Fruit fly (Drosophila melanogaster): Measurements from ENCODE around the gene inaE.
A peak's percentile ranks its signal among the peaks of the same experiment; 100 is the strongest.

- TF ChIP-seq Hr96 (GFP tag; optimal IDR thresholded peaks at IDR 0.05) (no peak), toe (GFP tag; optimal IDR thresholded peaks at IDR 0.05) (peak; percentile 66), CG7101 (tag; optimal IDR thresholded peaks at IDR 0.05) (peak; percentile 81), Crg-1 (GFP tag; optimal IDR thresholded peaks at IDR 0.05) (peak; percentile 19), CG14711 (tag; optimal IDR thresholded peaks at IDR 0.05) (peak; percentile 84), CG11617 (GFP tag; optimal IDR thresholded peaks at IDR 0.05) (peak; percentile 79), CG12768 (GFP tag; optimal IDR thresholded peaks at IDR 0.05) (peak; percentile 68), kay (GFP tag; ENCODE audit: borderline replicate concordance) (no peak), CG33017 (tag; optimal IDR thresholded peaks at IDR 0.05) (peak; percentile 62), pad (GFP tag; optimal IDR thresholded peaks at IDR 0.05) (peak; percentile 55), Clk (GFP tag; optimal IDR thresholded peaks at IDR 0.05) (peak; percentile 73)
Measured at dm6 chrX:13838892-13839291, 55.4 kb downstream of the inaE start.

Measured in whole organism, adult.